Worm (Caenorhabditis elegans) whole organism, young adult: ENCODE measurements around the gene pkc-1.

Source experiments
- F10E7.11 ChIP-seq: sonication (generic microtip); optimal IDR thresholded peaks from 2 replicates; lab custom pipeline; 2017; ENCODE audit warnings: mild to moderate bottlenecking, missing genetic modification characterization, moderate library complexity, missing compliant biosample characterization
- F39B2.1 ChIP-seq: fragments of 200-800 bp; sonication (Bioruptor generic); IDR thresholded peaks from 2 replicates; pipeline ENCODE4 v1.3.6; 2022; ENCODE audit warnings: missing genetic modification reagents, missing genetic modification characterization, missing compliant biosample characterization
- F55B11.4 ChIP-seq: sonication (generic microtip); optimal IDR thresholded peaks from 2 replicates; lab custom pipeline; 2016; ENCODE audit warnings: missing compliant biosample characterization, missing genetic modification characterization, borderline replicate concordance; ENCODE audit not compliant: insufficient read depth
- F57C9.4 ChIP-seq: sonication (generic microtip); optimal IDR thresholded peaks from 2 replicates; lab custom pipeline; 2017; ENCODE audit warnings: mild to moderate bottlenecking, missing genetic modification characterization, missing compliant biosample characterization
- K11D2.4 ChIP-seq: fragments of 200-800 bp; sonication (Bioruptor generic); IDR thresholded peaks from 2 replicates; pipeline ENCODE4 v1.3.6; 2022; ENCODE audit warnings: missing genetic modification reagents, missing genetic modification characterization, missing compliant biosample characterization
- Y53G8AR.9 ChIP-seq: fragments of 200-800 bp; sonication (Bioruptor generic); conservative IDR thresholded peaks from 2 replicates; pipeline ENCODE4 v1.3.6; 2022; ENCODE audit warnings: missing genetic modification reagents, missing genetic modification characterization, missing compliant biosample characterization
- Y67H2A.10 ChIP-seq: fragments of 200-800 bp; sonication (Bioruptor generic); conservative IDR thresholded peaks from 2 replicates; pipeline ENCODE4 v1.3.6; 2022; ENCODE audit warnings: missing genetic modification reagents, missing genetic modification characterization, missing compliant biosample characterization
- attf-5 ChIP-seq: fragments of 200-800 bp; sonication (Bioruptor generic); optimal IDR thresholded peaks from 2 replicates; lab custom pipeline; 2018; ENCODE audit warnings: mild to moderate bottlenecking, missing genetic modification characterization, missing compliant biosample characterization
- bed-2 ChIP-seq: fragments of 200-800 bp; sonication (Bioruptor generic); IDR thresholded peaks from 2 replicates; pipeline ENCODE4 v1.3.6; 2022; ENCODE audit warnings: missing genetic modification reagents, missing genetic modification characterization, missing compliant biosample characterization
- cebp-1 ChIP-seq, 2 experiments: fragments of 200-800 bp in 1 of 2; sonication (Bioruptor generic) in 1 of 2; sonication (generic microtip) in 1 of 2; IDR thresholded peaks in 1 of 2; optimal IDR thresholded peaks in 1 of 2; 2 replicates each; pipeline versions ENCODE4 v1.3.6 to Lab custom; 2017 to 2022; ENCODE audit warnings: missing compliant biosample characterization in 2 of 2, missing genetic modification characterization in 2 of 2, mild to moderate bottlenecking in 1 of 2, missing genetic modification reagents in 1 of 2, moderate library complexity in 1 of 2
- cebp-2 ChIP-seq: fragments of 200-800 bp; sonication (Bioruptor generic); IDR thresholded peaks from 2 replicates; pipeline ENCODE4 v1.3.6; 2022; ENCODE audit warnings: missing genetic modification characterization, missing compliant biosample characterization
- ceh-27 ChIP-seq: fragments of 200-800 bp; sonication (Bioruptor generic); optimal IDR thresholded peaks from 2 replicates; lab custom pipeline; 2018; ENCODE audit warnings: mild to moderate bottlenecking, missing genetic modification characterization, moderate library complexity, missing compliant biosample characterization
- ceh-79 ChIP-seq: sonication (generic microtip); optimal IDR thresholded peaks from 2 replicates; lab custom pipeline; 2017; ENCODE audit warnings: mild to moderate bottlenecking, missing genetic modification characterization, missing compliant biosample characterization
- egl-44 ChIP-seq: fragments of 200-800 bp; sonication (Bioruptor generic); IDR thresholded peaks from 2 replicates; pipeline ENCODE4 v1.3.6; 2022; ENCODE audit warnings: missing genetic modification reagents, missing genetic modification characterization, missing compliant biosample characterization
- egrh-3 ChIP-seq: fragments of 200-800 bp; sonication (Bioruptor generic); IDR thresholded peaks from 2 replicates; pipeline ENCODE4 v1.3.6; 2022; ENCODE audit warnings: missing genetic modification reagents, missing genetic modification characterization, missing compliant biosample characterization
- fkh-3 ChIP-seq: sonication (generic microtip); optimal IDR thresholded peaks from 2 replicates; lab custom pipeline; 2016; ENCODE audit warnings: mild to moderate bottlenecking, missing genetic modification characterization, missing compliant biosample characterization
- hlh-12 ChIP-seq: sonication (generic microtip); optimal IDR thresholded peaks from 2 replicates; lab custom pipeline; 2016; ENCODE audit warnings: missing genetic modification characterization, missing compliant biosample characterization
- hlh-26 ChIP-seq: fragments of 200-800 bp; sonication (Bioruptor generic); conservative IDR thresholded peaks from 2 replicates; pipeline ENCODE4 v1.3.6; 2022; ENCODE audit warnings: missing genetic modification reagents, missing genetic modification characterization, missing compliant biosample characterization
- hmg-1.2 ChIP-seq: fragments of 200-800 bp; sonication (Bioruptor generic); IDR thresholded peaks from 2 replicates; pipeline ENCODE4 v1.3.6; 2022; ENCODE audit warnings: missing genetic modification reagents, missing genetic modification characterization, missing compliant biosample characterization
- hsf-1 ChIP-seq: fragments of 200-800 bp; sonication (Bioruptor generic); IDR thresholded peaks from 2 replicates; pipeline ENCODE4 v1.3.6; 2022; ENCODE audit warnings: missing genetic modification reagents, missing genetic modification characterization, missing compliant biosample characterization
- lag-1 ChIP-seq: fragments of 200-800 bp; sonication (Bioruptor generic); IDR thresholded peaks from 2 replicates; pipeline ENCODE4 v1.3.6; 2022; ENCODE audit warnings: missing genetic modification reagents, missing genetic modification characterization, missing compliant biosample characterization
- lsl-1 ChIP-seq: fragments of 200-800 bp; sonication (Bioruptor generic); optimal IDR thresholded peaks from 2 replicates; lab custom pipeline; 2018; ENCODE audit warnings: mild to moderate bottlenecking, missing genetic modification characterization, moderate library complexity, missing compliant biosample characterization
- madf-10 ChIP-seq: sonication (generic microtip); optimal IDR thresholded peaks from 2 replicates; lab custom pipeline; 2016; ENCODE audit warnings: mild to moderate bottlenecking, missing genetic modification characterization, missing compliant biosample characterization
- madf-8 ChIP-seq: fragments of 200-800 bp; sonication (Bioruptor generic); conservative IDR thresholded peaks from 2 replicates; pipeline ENCODE4 v1.3.6; 2022; ENCODE audit warnings: missing genetic modification reagents, missing genetic modification characterization, missing compliant biosample characterization
- mes-4 ChIP-seq: sonication (generic microtip); optimal IDR thresholded peaks from 2 replicates; lab custom pipeline; 2016; ENCODE audit warnings: missing genotype, missing genetic modification characterization, missing compliant biosample characterization
- mxl-1 ChIP-seq: sonication (generic microtip); optimal IDR thresholded peaks from 2 replicates; lab custom pipeline; 2016; ENCODE audit warnings: missing genetic modification characterization, missing compliant biosample characterization
- nhr-179 ChIP-seq: sonication (generic microtip); optimal IDR thresholded peaks from 2 replicates; lab custom pipeline; 2016; ENCODE audit warnings: mild to moderate bottlenecking, missing genetic modification characterization, missing compliant biosample characterization
- pbrm-1 ChIP-seq: fragments of 200-800 bp; sonication (Bioruptor generic); IDR thresholded peaks from 2 replicates; pipeline ENCODE4 v1.3.6; 2022; ENCODE audit warnings: missing genetic modification reagents, missing genetic modification characterization, missing compliant biosample characterization
- snpc-1.3 ChIP-seq: sonication (generic microtip); optimal IDR thresholded peaks from 2 replicates; lab custom pipeline; 2017; ENCODE audit warnings: missing genetic modification characterization, mild to moderate bottlenecking, missing compliant biosample characterization, antibody characterized with exemption, moderate library complexity, missing genotype, missing genetic modification reagents; ENCODE audit not compliant: insufficient read depth
- sptf-2 ChIP-seq: fragments of 200-800 bp; sonication (Bioruptor generic); optimal IDR thresholded peaks from 2 replicates; lab custom pipeline; 2018; ENCODE audit warnings: mild to moderate bottlenecking, missing genetic modification characterization, missing compliant biosample characterization
- unc-130 ChIP-seq: sonication (generic microtip); optimal IDR thresholded peaks from 2 replicates; lab custom pipeline; 2016; ENCODE audit warnings: missing genetic modification reagents, missing genetic modification characterization, missing compliant biosample characterization
- xnd-1 ChIP-seq: sonication (generic microtip); optimal IDR thresholded peaks from 2 replicates; lab custom pipeline; 2016; ENCODE audit warnings: missing genotype, missing genetic modification reagents, missing genetic modification characterization, missing compliant biosample characterization
- zim-3 ChIP-seq: sonication (generic microtip); optimal IDR thresholded peaks from 2 replicates; lab custom pipeline; 2017; ENCODE audit warnings: mild to moderate bottlenecking, missing genetic modification characterization, moderate library complexity, missing compliant biosample characterization
- ztf-18 ChIP-seq: sonication (generic microtip); optimal IDR thresholded peaks from 2 replicates; lab custom pipeline; 2016; ENCODE audit warnings: missing genotype, mild to moderate bottlenecking, missing genetic modification characterization, missing compliant biosample characterization
- ztf-25 ChIP-seq: fragments of 200-800 bp; sonication (Bioruptor generic); IDR thresholded peaks from 2 replicates; pipeline ENCODE4 v1.3.6; 2022; ENCODE audit warnings: missing genetic modification reagents, missing genetic modification characterization, missing compliant biosample characterization
- ztf-28 ChIP-seq: fragments of 200-800 bp; sonication (Bioruptor generic); IDR thresholded peaks from 2 replicates; pipeline ENCODE4 v1.3.6; 2022; ENCODE audit warnings: missing genetic modification reagents, missing genetic modification characterization, missing compliant biosample characterization

The pkc-1 gene

ce11 chrV:12001747-12002456 lies 30.1 kb downstream of the pkc-1 start, which contains the start of gene gcy-33 (continued):
- TF ChIP-seq madf-10 = peak; percentile 89
- TF ChIP-seq xnd-1 = no peak
- peak; percentile 61 for TF ChIP-seq nhr-179 (tag; lab: Kevin White, UChicago)
- 0 out of 2 replicates have a peak, but pooled peaks have one; percentile 7 for TF ChIP-seq F39B2.1 (GFP tag; lab: Robert Waterston, UW)
- peak; percentile 77 for TF ChIP-seq ztf-25 (GFP tag; lab: Robert Waterston, UW)
- TF ChIP-seq egl-44 (GFP tag; lab: Robert Waterston, UW) = peak; percentile 90
- peak; percentile 73 for TF ChIP-seq mxl-1 (tag; lab: Kevin White, UChicago)
- peak; percentile 75 for TF ChIP-seq ztf-18 (tag; lab: Kevin White, UChicago)
- TF ChIP-seq ceh-27 = peak; percentile 86
- peak; percentile 46 for TF ChIP-seq mes-4
- peak; percentile 64 for TF ChIP-seq attf-5 (GFP tag; lab: Kevin White, UChicago)
- TF ChIP-seq sptf-2 (GFP tag; lab: Kevin White, UChicago) = peak; percentile 82
- TF ChIP-seq egrh-3 (GFP tag; lab: Robert Waterston, UW) = peak; percentile 43; the same call in 1 of the 2 replicates
- peak; percentile 47 for TF ChIP-seq madf-8 (GFP tag; lab: Robert Waterston, UW)
- no peak for TF ChIP-seq hlh-26 (GFP tag; lab: Robert Waterston, UW)
- TF ChIP-seq hlh-12 (tag; lab: Kevin White, UChicago) = peak; percentile 64
- TF ChIP-seq hsf-1 (GFP tag; lab: Robert Waterston, UW) = peak; percentile 68
- peak; percentile 66; the same call in 1 of the 2 replicates for TF ChIP-seq Y53G8AR.9 (GFP tag; lab: Robert Waterston, UW)

ce11 chrV:11997403-11997802 lies 34.6 kb downstream of the pkc-1 start:
- TF ChIP-seq fkh-3 (tag; lab: Kevin White, UChicago) (no peak), pbrm-1 (no peak), unc-130 (GFP tag; lab: Kevin White, UChicago) (no peak), cebp-2 (GFP tag; lab: Robert Waterston, UW) (no peak), attf-5 (GFP tag; lab: Kevin White, UChicago) (no peak), hmg-1.2 (GFP tag; lab: Robert Waterston, UW) (no peak), bed-2 (no peak), Y67H2A.10 (GFP tag; lab: Robert Waterston, UW) (no peak), F55B11.4 (tag; lab: Kevin White, UChicago) (no peak), lsl-1 (GFP tag; lab: Kevin White, UChicago) (no peak), zim-3 (tag; lab: Kevin White, UChicago) (no peak), F57C9.4 (tag; lab: Kevin White, UChicago) (no peak), cebp-1 (GFP tag; IDR thresholded peaks at IDR 0.05; lab: Robert Waterston, UW) (no peak), cebp-1 (tag; optimal IDR thresholded peaks at IDR 0.05; lab: Kevin White, UChicago) (no peak), ztf-28 (GFP tag; lab: Robert Waterston, UW) (no peak), ceh-79 (tag; lab: Kevin White, UChicago) (no peak), snpc-1.3 (no peak), Y53G8AR.9 (GFP tag; lab: Robert Waterston, UW) (no peak)

ce11 chrV:11995862-11996261 lies 36.1 kb downstream of the pkc-1 start, which contains the start of gene C52E4.12:
C52E4.12 (plus strand) TSS chrV:11996162.
- no peak for TF ChIP-seq F10E7.11 (tag; lab: Kevin White, UChicago)
- TF ChIP-seq K11D2.4 = no peak
- no peak for TF ChIP-seq lag-1 (GFP tag; lab: Robert Waterston, UW)
- TF ChIP-seq fkh-3 (tag; lab: Kevin White, UChicago) = no peak
